Fruit fly (Drosophila melanogaster) whole organism, embryonic: ENCODE data around the gene CG42852.

Experiments used
- Asciz ChIP-seq: fragments of 200-800 bp; sonication (Bioruptor generic); optimal IDR thresholded peaks from 2 replicates; lab custom pipeline; 2017; ENCODE audit warnings: missing biosample characterization, mild to moderate bottlenecking, missing genetic modification characterization, missing genetic modification reagents
- CG10209 ChIP-seq: fragments of 200-800 bp; sonication (Bioruptor generic); optimal IDR thresholded peaks from 3 replicates; lab custom pipeline; 2017; ENCODE audit warnings: missing biosample characterization, mild to moderate bottlenecking, missing genetic modification characterization, missing genetic modification reagents
- CG10321 ChIP-seq: fragments of 200-800 bp; sonication (Bioruptor generic); IDR thresholded peaks from 2 replicates; pipeline ENCODE4 v1.3.6; 2022; ENCODE audit warnings: missing biosample characterization, missing genetic modification characterization
- CG14441 ChIP-seq: fragments of 200-800 bp; sonication (Bioruptor generic); IDR thresholded peaks from 2 replicates; pipeline ENCODE4 v1.3.6; 2022; ENCODE audit warnings: missing biosample characterization, missing genetic modification characterization
- CG15696 ChIP-seq: fragments of 200-800 bp; sonication (Bioruptor generic); optimal IDR thresholded peaks from 2 replicates; lab custom pipeline; 2019; ENCODE audit warnings: missing biosample characterization, mild to moderate bottlenecking, missing genetic modification characterization, moderate library complexity
- CG1832 ChIP-seq: fragments of 200-800 bp; sonication (Bioruptor generic); optimal IDR thresholded peaks from 2 replicates; lab custom pipeline; 2017; ENCODE audit warnings: missing biosample characterization, mild to moderate bottlenecking, missing genetic modification characterization, inconsistent platforms
- CG2199 ChIP-seq: fragments of 200-800 bp; sonication (Bioruptor generic); IDR thresholded peaks from 3 replicates; pipeline ENCODE4 v1.3.6; 2022; ENCODE audit warnings: missing biosample characterization, missing genetic modification characterization
- CG30403 ChIP-seq: fragments of 200-800 bp; sonication (Bioruptor generic); optimal IDR thresholded peaks from 3 replicates; lab custom pipeline; 2016; ENCODE audit warnings: missing biosample characterization, missing genetic modification characterization
- CG5180 ChIP-seq: fragments of 200-800 bp; sonication (Bioruptor generic); optimal IDR thresholded peaks from 3 replicates; lab custom pipeline; 2017; ENCODE audit warnings: missing biosample characterization, missing genetic modification characterization, mild to moderate bottlenecking, moderate library complexity, missing genetic modification reagents
- CG6813 ChIP-seq: fragments of 200-800 bp; sonication (Bioruptor generic); optimal IDR thresholded peaks from 2 replicates; lab custom pipeline; 2017; ENCODE audit warnings: missing biosample characterization, missing genetic modification characterization, mild to moderate bottlenecking, moderate library complexity, missing genetic modification reagents
- CG9437 ChIP-seq: fragments of 200-800 bp; sonication (Bioruptor generic); optimal IDR thresholded peaks from 2 replicates; lab custom pipeline; 2018; ENCODE audit warnings: missing biosample characterization, mild to moderate bottlenecking, missing genetic modification characterization
- CG9817 ChIP-seq: fragments of 200-800 bp; sonication (Bioruptor generic); optimal IDR thresholded peaks from 2 replicates; lab custom pipeline; 2018; ENCODE audit warnings: missing biosample characterization, mild to moderate bottlenecking, missing genetic modification characterization, moderate library complexity
- CG9932 ChIP-seq: fragments of 200-800 bp; sonication (Bioruptor generic); IDR thresholded peaks from 2 replicates; pipeline ENCODE4 v1.3.6; 2022; ENCODE audit warnings: missing biosample characterization, missing genetic modification characterization
- CTCF ChIP-seq: fragments of 200-800 bp; sonication (Bioruptor generic); optimal IDR thresholded peaks from 2 replicates; lab custom pipeline; 2017; ENCODE audit warnings: missing biosample characterization, mild to moderate bottlenecking, missing genetic modification characterization, moderate library complexity
- CkIIα-i1 ChIP-seq: fragments of 200-800 bp; sonication (Bioruptor generic); IDR thresholded peaks from 2 replicates; pipeline ENCODE4 v1.3.6; 2022; ENCODE audit warnings: missing biosample characterization, missing genetic modification characterization
- Dad ChIP-seq: fragments of 200-800 bp; sonication (Bioruptor generic); optimal IDR thresholded peaks from 3 replicates; lab custom pipeline; 2016; ENCODE audit warnings: missing biosample characterization, missing genetic modification characterization
- Dbx ChIP-seq: fragments of 200-800 bp; sonication (Bioruptor generic); IDR thresholded peaks from 3 replicates; pipeline ENCODE4 v1.3.6; 2022; ENCODE audit warnings: missing biosample characterization, missing genetic modification characterization
- GATAe ChIP-seq: fragments of 200-800 bp; sonication (Bioruptor generic); conservative IDR thresholded peaks from 2 replicates; pipeline ENCODE4 v1.3.6; 2022; ENCODE audit warnings: missing biosample characterization, missing genetic modification characterization
- Gug ChIP-seq: fragments of 200-800 bp; sonication (Bioruptor generic); IDR thresholded peaks from 4 replicates; pipeline ENCODE4 v1.3.6; 2022; ENCODE audit warnings: missing biosample characterization, missing genetic modification characterization
- HLHmδ ChIP-seq: fragments of 200-800 bp; sonication (Bioruptor generic); optimal IDR thresholded peaks from 2 replicates; lab custom pipeline; 2018; ENCODE audit warnings: missing biosample characterization, mild to moderate bottlenecking, missing genetic modification characterization, moderate library complexity
- HmgD ChIP-seq: fragments of 200-800 bp; sonication (Bioruptor generic); optimal IDR thresholded peaks from 3 replicates; lab custom pipeline; 2016; ENCODE audit warnings: missing biosample characterization, missing genetic modification characterization
- Lhr ChIP-seq: fragments of 200-800 bp; sonication (Bioruptor generic); optimal IDR thresholded peaks from 3 replicates; lab custom pipeline; 2017; ENCODE audit warnings: mild to moderate bottlenecking, missing biosample characterization, missing genetic modification reagents, missing genetic modification characterization
- Mad ChIP-seq: fragments of 200-800 bp; sonication (Bioruptor generic); optimal IDR thresholded peaks from 2 replicates; lab custom pipeline; 2016; ENCODE audit warnings: missing biosample characterization, missing genetic modification characterization
- NC2α ChIP-seq: fragments of 200-800 bp; sonication (Bioruptor generic); optimal IDR thresholded peaks from 2 replicates; lab custom pipeline; 2016; ENCODE audit warnings: missing biosample characterization, missing genetic modification characterization
- NFAT ChIP-seq: fragments of 200-800 bp; sonication (Bioruptor generic); IDR thresholded peaks from 2 replicates; pipeline ENCODE4 v1.3.6; 2022; ENCODE audit warnings: missing biosample characterization, missing genetic modification characterization
- Oaz ChIP-seq: fragments of 200-800 bp; sonication (Bioruptor generic); IDR thresholded peaks from 2 replicates; pipeline ENCODE4 v1.3.6; 2022; ENCODE audit warnings: missing biosample characterization, missing genetic modification characterization
- Xbp1 ChIP-seq: fragments of 200-800 bp; sonication (Bioruptor generic); optimal IDR thresholded peaks from 3 replicates; lab custom pipeline; 2016; ENCODE audit warnings: missing biosample characterization, mild to moderate bottlenecking, missing genetic modification characterization
- YL-1 ChIP-seq: fragments of 200-800 bp; sonication (Bioruptor generic); optimal IDR thresholded peaks from 3 replicates; lab custom pipeline; 2017; ENCODE audit warnings: missing biosample characterization, mild to moderate bottlenecking, missing genetic modification characterization
- cato ChIP-seq: fragments of 200-800 bp; sonication (Bioruptor generic); optimal IDR thresholded peaks from 2 replicates; lab custom pipeline; 2016; ENCODE audit warnings: missing biosample characterization, missing genetic modification characterization, borderline replicate concordance
- ci ChIP-seq: fragments of 200-800 bp; sonication (Bioruptor generic); IDR thresholded peaks from 3 replicates; pipeline ENCODE4 v1.3.6; 2022; ENCODE audit warnings: missing biosample characterization, missing genetic modification characterization
- crp ChIP-seq, 2 experiments: fragments of 200-800 bp; sonication (Bioruptor generic); optimal IDR thresholded peaks; 2 replicates in 1 of 2; 3 replicates in 1 of 2; lab custom pipeline; 2017; ENCODE audit warnings: missing biosample characterization in 2 of 2, missing genetic modification characterization in 2 of 2, mild to moderate bottlenecking in 1 of 2, moderate library complexity in 1 of 2
- dimm ChIP-seq: fragments of 200-800 bp; sonication (Bioruptor generic); IDR thresholded peaks from 2 replicates; pipeline ENCODE4 v1.3.6; 2022; ENCODE audit warnings: missing biosample characterization, missing genetic modification characterization
- dpn ChIP-seq, 2 experiments: fragments of 200-800 bp; sonication (Bioruptor generic); optimal IDR thresholded peaks; 3 replicates each; lab custom pipeline; 2016; ENCODE audit warnings: missing biosample characterization in 2 of 2, missing genetic modification characterization in 2 of 2
- grn ChIP-seq: fragments of 200-800 bp; sonication (Bioruptor generic); optimal IDR thresholded peaks from 3 replicates; lab custom pipeline; 2017; ENCODE audit warnings: missing biosample characterization, missing genetic modification characterization
- gro ChIP-seq: fragments of 200-800 bp; sonication (Bioruptor generic); optimal IDR thresholded peaks from 2 replicates; lab custom pipeline; 2016; ENCODE audit warnings: missing biosample characterization, missing genetic modification characterization
- gsb ChIP-seq: fragments of 200-800 bp; sonication (Bioruptor generic); IDR thresholded peaks from 2 replicates; pipeline ENCODE4 v1.3.6; 2022; ENCODE audit warnings: missing biosample characterization, missing genetic modification characterization
- gsb-n ChIP-seq: fragments of 200-800 bp; sonication (Bioruptor generic); optimal IDR thresholded peaks from 3 replicates; lab custom pipeline; 2018; ENCODE audit warnings: missing biosample characterization, mild to moderate bottlenecking, missing genetic modification characterization
- lov ChIP-seq, 2 experiments: fragments of 200-800 bp in 1 of 2; fragments of >200 bp in 1 of 2; sonication (Bioruptor generic) in 1 of 2; IDR thresholded peaks in 1 of 2; optimal IDR thresholded peaks in 1 of 2; 2 replicates in 1 of 2; 3 replicates in 1 of 2; pipeline versions ENCODE4 v1.3.6 to Lab custom; 2017 to 2022; ENCODE audit warnings: missing biosample characterization in 1 of 2, missing genetic modification characterization in 1 of 2
- oc ChIP-seq: fragments of 200-800 bp; sonication (Bioruptor generic); optimal IDR thresholded peaks from 2 replicates; lab custom pipeline; 2018; ENCODE audit warnings: missing biosample characterization, mild to moderate bottlenecking, missing genetic modification characterization, moderate library complexity
- otp ChIP-seq: fragments of 200-800 bp; sonication (Bioruptor generic); IDR thresholded peaks from 3 replicates; pipeline ENCODE4, ENCODE4 v1.3.6; 2022; ENCODE audit warnings: missing biosample characterization, missing genetic modification characterization
- pros ChIP-seq: fragments of 200-800 bp; sonication (Bioruptor generic); optimal IDR thresholded peaks from 3 replicates; lab custom pipeline; 2019; ENCODE audit warnings: missing biosample characterization, mild to moderate bottlenecking, missing genetic modification characterization, moderate library complexity
- sens ChIP-seq: fragments of 200-800 bp; sonication (Bioruptor generic); peaks from one replicate; lab custom pipeline; 2016; ENCODE audit warnings: missing biosample characterization, missing genetic modification characterization
- slou ChIP-seq: fragments of 200-800 bp; sonication (Bioruptor generic); optimal IDR thresholded peaks from 3 replicates; lab custom pipeline; 2016; ENCODE audit warnings: missing biosample characterization, missing genetic modification characterization
- vfl ChIP-seq: fragments of 200-800 bp; sonication (Bioruptor generic); optimal IDR thresholded peaks from 2 replicates; lab custom pipeline; 2016; ENCODE audit warnings: missing biosample characterization, missing genetic modification characterization
- yki ChIP-seq: fragments of >200 bp; optimal IDR thresholded peaks from 3 replicates; lab custom pipeline; 2018
- zfh1 ChIP-seq: fragments of 200-800 bp; sonication (Bioruptor generic); IDR thresholded peaks from 3 replicates; pipeline ENCODE4 v1.3.6; 2022; ENCODE audit warnings: missing biosample characterization, missing genetic modification characterization

The CG42852 gene

DNA sequence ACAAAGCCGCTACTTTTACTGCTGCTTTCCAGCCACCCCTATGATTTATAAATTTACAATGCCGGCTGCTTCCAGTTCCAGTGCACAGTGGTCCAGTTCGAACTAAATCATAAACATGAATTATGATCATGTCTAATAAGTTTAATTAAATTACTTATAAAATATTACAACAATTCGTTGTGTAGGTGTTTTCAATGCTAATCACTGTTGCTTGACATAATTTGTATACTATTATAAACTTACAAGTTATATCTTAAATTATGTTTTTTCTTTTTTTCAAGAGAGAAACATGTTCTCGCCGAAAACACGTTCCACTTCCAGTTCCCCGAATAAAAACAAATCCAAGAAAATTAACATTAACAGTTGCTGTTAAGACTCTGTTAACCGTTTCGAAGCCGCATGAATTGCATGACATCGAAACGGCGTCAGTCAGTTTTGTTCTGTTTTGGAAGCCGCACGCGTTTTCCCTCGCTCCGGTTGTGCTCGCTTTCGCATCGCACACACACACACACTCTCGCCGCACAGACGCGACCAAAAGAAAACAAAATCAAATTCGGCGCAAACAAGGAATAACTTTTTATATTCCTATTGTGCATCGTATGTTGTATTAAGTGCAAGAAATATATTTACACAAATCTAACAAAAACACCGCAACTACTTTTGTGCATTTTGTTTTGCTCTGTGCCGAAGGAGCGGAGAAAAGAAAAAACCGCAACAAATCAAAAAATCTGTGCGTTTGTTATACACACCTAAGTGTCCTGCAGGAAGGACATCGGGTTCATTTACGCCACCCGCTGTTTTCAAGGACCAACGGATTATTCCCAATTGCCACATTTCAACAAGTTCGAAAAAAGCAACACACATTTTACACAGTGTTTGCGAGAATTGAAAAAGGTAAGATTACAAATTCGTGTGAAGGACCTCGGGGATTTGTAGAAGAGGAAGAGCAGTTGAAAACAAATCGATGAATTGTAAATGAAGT lies 10.6 kb downstream of the CG42852 start, which contains the start of gene Nrt (continued):
- TF ChIP-seq gro (GFP tag; lab: Kevin White, UChicago) = no peak
- peak; percentile 17 for TF ChIP-seq CTCF
- TF ChIP-seq YL-1 (GFP tag; lab: Kevin White, UChicago) = peak; percentile 42
- TF ChIP-seq GATAe (GFP tag; lab: Robert Waterston, UW) = no peak
- no peak for TF ChIP-seq HmgD (GFP tag; lab: Kevin White, UChicago)
- TF ChIP-seq CG9932 = peak; percentile 56; the same call in 1 of the 2 replicates
- no peak for TF ChIP-seq otp (GFP tag; lab: Robert Waterston, UW)
- TF ChIP-seq crp (GFP tag; optimal IDR thresholded peaks at IDR 0.05; lab: Kevin White, UChicago) = no peak
- no peak for TF ChIP-seq Mad (GFP tag; lab: Kevin White, UChicago)

- 0 out of 3 replicates have a peak, but pooled peaks have one; percentile 41 for TF ChIP-seq CG2199 (GFP tag; lab: Robert Waterston, UW)
- peak; percentile 67 for TF ChIP-seq pros (GFP tag; lab: Kevin White, UChicago)
- no peak for TF ChIP-seq CTCF
- no peak for TF ChIP-seq CG15696 (tag; lab: Kevin White, UChicago)
- TF ChIP-seq oc (tag; lab: Kevin White, UChicago) = peak; percentile 90
- TF ChIP-seq CkIIα-i1 (GFP tag; lab: Robert Waterston, UW) = no peak
- no peak for TF ChIP-seq CG14441 (GFP tag; lab: Robert Waterston, UW)
- peak; percentile 75 for TF ChIP-seq sens (GFP tag; lab: Kevin White, UChicago)
- TF ChIP-seq gsb-n = peak; percentile 25
- no peak for TF ChIP-seq Gug (GFP tag; lab: Robert Waterston, UW)
- TF ChIP-seq HLHmδ = peak; percentile 7
- TF ChIP-seq, all 482 proteins: peak for 6
Observed at dm6 chr3L:16766901-16767300, 11.6 kb downstream of the CG42852 start.

- no peak for TF ChIP-seq CG9437 (GFP tag; lab: Kevin White, UChicago)
- TF ChIP-seq grn (GFP tag; lab: Kevin White, UChicago) = peak; percentile 70
- TF ChIP-seq Xbp1 (GFP tag; lab: Kevin White, UChicago) = peak; percentile 42
- no peak for TF ChIP-seq CG10321 (GFP tag; lab: Robert Waterston, UW)
- TF ChIP-seq vfl (GFP tag; lab: Kevin White, UChicago) = no peak
- TF ChIP-seq CG9817 (tag; lab: Kevin White, UChicago) = no peak
- no peak for TF ChIP-seq Lhr
- TF ChIP-seq Dbx (GFP tag; lab: Robert Waterston, UW) = no peak
- peak; percentile 39 for TF ChIP-seq CG30403 (GFP tag; lab: Kevin White, UChicago)
- no peak for TF ChIP-seq Oaz (GFP tag; lab: Robert Waterston, UW)
- TF ChIP-seq cato = no peak
- no peak for TF ChIP-seq lov (optimal IDR thresholded peaks at IDR 0.05; lab: Kevin White, UChicago)
- no peak for TF ChIP-seq lov (GFP tag; IDR thresholded peaks at IDR 0.05; lab: Robert Waterston, UW)
- TF ChIP-seq gsb (GFP tag; lab: Robert Waterston, UW) = no peak
- TF ChIP-seq CG6813 (GFP tag; lab: Kevin White, UChicago) = peak; percentile 5
- TF ChIP-seq dimm (GFP tag; lab: Robert Waterston, UW) = no peak
- TF ChIP-seq CG5180 (GFP tag; lab: Kevin White, UChicago) = no peak
- TF ChIP-seq Dad (GFP tag; lab: Kevin White, UChicago) = no peak
- peak; percentile 0 to 34 for TF ChIP-seq dpn (GFP tag; optimal IDR thresholded peaks at IDR 0.05; lab: Kevin White, UChicago)
- no peak for TF ChIP-seq NFAT (GFP tag; lab: Robert Waterston, UW)
- no peak for TF ChIP-seq slou
- TF ChIP-seq zfh1 (GFP tag; lab: Robert Waterston, UW) = peak; percentile 63; the same call in 2 of the 3 replicates
- TF ChIP-seq Asciz (GFP tag; lab: Kevin White, UChicago) = no peak
- 0 out of 3 replicates have a peak, but pooled peaks have one; percentile 37 for TF ChIP-seq ci
- TF ChIP-seq yki (lab: Kevin White, UChicago) = no peak
- TF ChIP-seq NC2α (GFP tag; lab: Kevin White, UChicago) = no peak
- TF ChIP-seq CG1832 (GFP tag; lab: Kevin White, UChicago) = no peak
- TF ChIP-seq CG10209 (GFP tag; lab: Kevin White, UChicago) = peak; percentile 8
Observed at dm6 chr3L:16768001-16768652, 12.8 kb downstream of the CG42852 start.
